Worm (Caenorhabditis elegans) whole organism, young adult: ENCODE data around the gene srm-1.
A peak's percentile ranks its signal among the peaks of the same experiment; 100 is the strongest.

ENCODE experiments used
- F22D6.2 ChIP-seq: sonication (generic microtip); optimal IDR thresholded peaks from 2 replicates; lab custom pipeline; 2016; ENCODE audit warnings: mild to moderate bottlenecking, missing genetic modification characterization, missing compliant biosample characterization
- attf-5 ChIP-seq: fragments of 200-800 bp; sonication (Bioruptor generic); optimal IDR thresholded peaks from 2 replicates; lab custom pipeline; 2018; ENCODE audit warnings: mild to moderate bottlenecking, missing genetic modification characterization, missing compliant biosample characterization
- chd-7 ChIP-seq: sonication (generic microtip); optimal IDR thresholded peaks from 2 replicates; lab custom pipeline; 2016; ENCODE audit warnings: mild to moderate bottlenecking, missing genetic modification characterization, moderate library complexity, missing compliant biosample characterization
- egl-18 ChIP-seq: fragments of 200-800 bp; sonication (Bioruptor generic); IDR thresholded peaks from 2 replicates; pipeline ENCODE4 v1.3.6; 2022; ENCODE audit warnings: missing genetic modification reagents, missing genetic modification characterization, missing compliant biosample characterization
- egl-44 ChIP-seq: fragments of 200-800 bp; sonication (Bioruptor generic); IDR thresholded peaks from 2 replicates; pipeline ENCODE4 v1.3.6; 2022; ENCODE audit warnings: missing genetic modification reagents, missing genetic modification characterization, missing compliant biosample characterization
- lag-1 ChIP-seq: fragments of 200-800 bp; sonication (Bioruptor generic); IDR thresholded peaks from 2 replicates; pipeline ENCODE4 v1.3.6; 2022; ENCODE audit warnings: missing genetic modification reagents, missing genetic modification characterization, missing compliant biosample characterization
- let-607 ChIP-seq, 2 experiments: fragments of 200-800 bp in 1 of 2; sonication (Bioruptor generic) in 1 of 2; sonication (generic microtip) in 1 of 2; optimal IDR thresholded peaks; 2 replicates each; lab custom pipeline; 2016 to 2018; ENCODE audit warnings: mild to moderate bottlenecking in 2 of 2, missing compliant biosample characterization in 2 of 2, missing genetic modification characterization in 2 of 2, moderate library complexity in 2 of 2, missing genotype in 1 of 2
- lin-26 ChIP-seq: fragments of 200-800 bp; sonication (Bioruptor generic); IDR thresholded peaks from 2 replicates; pipeline ENCODE4 v1.3.6; 2022; ENCODE audit warnings: missing genetic modification reagents, missing genetic modification characterization, missing compliant biosample characterization
- lin-54 ChIP-seq: fragments of 200-800 bp; sonication (Bioruptor generic); optimal IDR thresholded peaks from 2 replicates; lab custom pipeline; 2018; ENCODE audit warnings: mild to moderate bottlenecking, missing genetic modification characterization, missing compliant biosample characterization
- unc-130 ChIP-seq: sonication (generic microtip); optimal IDR thresholded peaks from 2 replicates; lab custom pipeline; 2016; ENCODE audit warnings: missing genetic modification reagents, missing genetic modification characterization, missing compliant biosample characterization
- xnd-1 ChIP-seq: sonication (generic microtip); optimal IDR thresholded peaks from 2 replicates; lab custom pipeline; 2016; ENCODE audit warnings: missing genotype, missing genetic modification reagents, missing genetic modification characterization, missing compliant biosample characterization
- zfh-2 ChIP-seq: fragments of 200-800 bp; sonication (Bioruptor generic); conservative IDR thresholded peaks from 2 replicates; pipeline ENCODE4 v1.3.6; 2022; ENCODE audit warnings: missing genetic modification reagents, missing genetic modification characterization, missing compliant biosample characterization
- ztf-28 ChIP-seq: fragments of 200-800 bp; sonication (Bioruptor generic); IDR thresholded peaks from 2 replicates; pipeline ENCODE4 v1.3.6; 2022; ENCODE audit warnings: missing genetic modification reagents, missing genetic modification characterization, missing compliant biosample characterization

ce11 chrIV:4996956-4997355 lies 15.4 kb upstream of the srm-1 start:
- TF ChIP-seq chd-7 (no peak), xnd-1 (tag; lab: Kevin White, UChicago) (no peak), unc-130 (GFP tag; lab: Kevin White, UChicago) (no peak), let-607 (tag; optimal IDR thresholded peaks at IDR 0.05; lab: Kevin White, UChicago) (no peak), zfh-2 (GFP tag; lab: Robert Waterston, UW) (peak; percentile 70), egl-18 (GFP tag; lab: Robert Waterston, UW) (no peak), F22D6.2 (tag; lab: Kevin White, UChicago) (no peak), lag-1 (no peak), attf-5 (GFP tag; lab: Kevin White, UChicago) (no peak), lin-54 (GFP tag; lab: Kevin White, UChicago) (no peak), lin-26 (no peak), egl-44 (no peak), ztf-28 (GFP tag; lab: Robert Waterston, UW) (no peak)
